Fruit fly (Drosophila melanogaster) whole organism, prepupa: ENCODE measurements around the gene CG18814.

Experiments
- Blimp-1 ChIP-seq: fragments of 200-800 bp; sonication (Bioruptor generic); optimal IDR thresholded peaks from 3 replicates; lab custom pipeline; 2017; ENCODE audit warnings: missing biosample characterization, missing genetic modification characterization, mild to moderate bottlenecking, moderate library complexity, missing genetic modification reagents
- CG10631 ChIP-seq: fragments of 200-800 bp; sonication (Bioruptor generic); optimal IDR thresholded peaks from 2 replicates; lab custom pipeline; 2016; ENCODE audit warnings: missing biosample characterization, missing genetic modification characterization
- CG11762 ChIP-seq: fragments of 200-800 bp; sonication (Bioruptor generic); optimal IDR thresholded peaks from 3 replicates; lab custom pipeline; 2016; ENCODE audit warnings: missing biosample characterization, missing genetic modification characterization; ENCODE audit not compliant: insufficient read depth
- CG11902 ChIP-seq: fragments of 200-800 bp; sonication (Bioruptor generic); optimal IDR thresholded peaks from 3 replicates; lab custom pipeline; 2016; ENCODE audit warnings: missing biosample characterization, missing genetic modification characterization
- CG15336 ChIP-seq: fragments of 200-800 bp; sonication (Bioruptor generic); IDR thresholded peaks from 2 replicates; pipeline ENCODE4 v1.3.6; 2022; ENCODE audit warnings: missing biosample characterization, missing genetic modification characterization
- CG1621 ChIP-seq: fragments of 200-800 bp; sonication (Bioruptor generic); optimal IDR thresholded peaks from 3 replicates; lab custom pipeline; 2018; ENCODE audit warnings: missing biosample characterization, mild to moderate bottlenecking, missing genetic modification characterization
- CG16779 ChIP-seq: fragments of 200-800 bp; sonication (Bioruptor generic); optimal IDR thresholded peaks from 3 replicates; lab custom pipeline; 2017; ENCODE audit warnings: missing biosample characterization, mild to moderate bottlenecking, missing genetic modification characterization
- CG31627 ChIP-seq: fragments of 200-800 bp; sonication (Bioruptor generic); optimal IDR thresholded peaks from 3 replicates; lab custom pipeline; 2016; ENCODE audit warnings: missing biosample characterization, missing genetic modification characterization
- CG34406 ChIP-seq: fragments of 200-800 bp; sonication (Bioruptor generic); optimal IDR thresholded peaks from 3 replicates; lab custom pipeline; 2016; ENCODE audit warnings: missing biosample characterization, missing genetic modification characterization
- CG3919 ChIP-seq: fragments of 200-800 bp; sonication (Bioruptor generic); optimal IDR thresholded peaks from 3 replicates; lab custom pipeline; 2016; ENCODE audit warnings: missing biosample characterization, missing genetic modification characterization
- CG4318 ChIP-seq: fragments of 200-800 bp; sonication (Bioruptor generic); optimal IDR thresholded peaks from 3 replicates; lab custom pipeline; 2017; ENCODE audit warnings: missing biosample characterization, mild to moderate bottlenecking, missing genetic modification characterization
- CG6163 ChIP-seq: fragments of 200-800 bp; sonication (Bioruptor generic); IDR thresholded peaks from 3 replicates; pipeline ENCODE4 v1.3.6; 2022; ENCODE audit warnings: missing biosample characterization, missing genetic modification characterization
- CG6792 ChIP-seq: fragments of 200-800 bp; sonication (Bioruptor generic); optimal IDR thresholded peaks from 3 replicates; lab custom pipeline; 2016; ENCODE audit warnings: missing biosample characterization, missing genetic modification characterization
- CG6808 ChIP-seq: fragments of 200-800 bp; sonication (Bioruptor generic); optimal IDR thresholded peaks from 3 replicates; lab custom pipeline; 2017; ENCODE audit warnings: missing biosample characterization, missing genetic modification characterization, mild to moderate bottlenecking, moderate library complexity, missing genetic modification reagents
- CG7368 ChIP-seq: fragments of 200-800 bp; sonication (Bioruptor generic); optimal IDR thresholded peaks from 3 replicates; lab custom pipeline; 2016; ENCODE audit warnings: missing biosample characterization, missing genetic modification characterization
- CG8319 ChIP-seq: fragments of 200-800 bp; sonication (Bioruptor generic); optimal IDR thresholded peaks from 3 replicates; lab custom pipeline; 2016; ENCODE audit warnings: missing biosample characterization, missing genetic modification characterization
- CG9139 ChIP-seq: fragments of 200-800 bp; sonication (Bioruptor generic); optimal IDR thresholded peaks from 3 replicates; lab custom pipeline; 2017; ENCODE audit warnings: missing biosample characterization, mild to moderate bottlenecking, missing genetic modification characterization
- Eip75B ChIP-seq: fragments of 200-800 bp; sonication (Bioruptor generic); optimal IDR thresholded peaks from 3 replicates; lab custom pipeline; 2016; ENCODE audit warnings: missing biosample characterization, missing genetic modification characterization
- Ets21C ChIP-seq: fragments of 200-800 bp; sonication (Bioruptor generic); optimal IDR thresholded peaks from 3 replicates; lab custom pipeline; 2016; ENCODE audit warnings: missing biosample characterization, missing genetic modification characterization
- Ets96B ChIP-seq: fragments of 200-800 bp; optimal IDR thresholded peaks from 2 replicates; lab custom pipeline; 2019; ENCODE audit warnings: missing biosample characterization, mild to moderate bottlenecking, missing genetic modification characterization, moderate library complexity
- Gug ChIP-seq: fragments of 200-800 bp; sonication (Bioruptor generic); IDR thresholded peaks from 2 replicates; pipeline ENCODE4 v1.3.6; 2022; ENCODE audit warnings: missing biosample characterization, missing genetic modification characterization
- Hr38 ChIP-seq: sonication (Bioruptor generic); optimal IDR thresholded peaks from 2 replicates; lab custom pipeline; 2016; ENCODE audit warnings: missing biosample characterization, missing genetic modification characterization
- Hr39 ChIP-seq: fragments of 200-800 bp; sonication (Bioruptor generic); optimal IDR thresholded peaks from 2 replicates; lab custom pipeline; 2016; ENCODE audit warnings: missing biosample characterization, missing genetic modification characterization
- Hr4 ChIP-seq: fragments of 200-800 bp; sonication (Bioruptor generic); optimal IDR thresholded peaks from 3 replicates; lab custom pipeline; 2016; ENCODE audit warnings: missing biosample characterization, missing genetic modification characterization
- Met ChIP-seq: fragments of 200-800 bp; sonication (Bioruptor generic); optimal IDR thresholded peaks from 3 replicates; lab custom pipeline; 2016; ENCODE audit warnings: missing biosample characterization, missing genetic modification characterization
- OdsH ChIP-seq: fragments of 200-800 bp; sonication (Bioruptor generic); optimal IDR thresholded peaks from 3 replicates; lab custom pipeline; 2016; ENCODE audit warnings: missing biosample characterization, missing genetic modification characterization
- Smox ChIP-seq: fragments of 200-800 bp; sonication (Bioruptor generic); optimal IDR thresholded peaks from 3 replicates; lab custom pipeline; 2016; ENCODE audit warnings: missing biosample characterization, missing genetic modification characterization
- Sox14 ChIP-seq: fragments of 200-800 bp; sonication (Bioruptor generic); optimal IDR thresholded peaks from 3 replicates; lab custom pipeline; 2016; ENCODE audit warnings: missing biosample characterization, missing genetic modification characterization
- Sox15 ChIP-seq: fragments of 200-800 bp; sonication (Bioruptor generic); optimal IDR thresholded peaks from 3 replicates; lab custom pipeline; 2016; ENCODE audit warnings: missing biosample characterization, missing genetic modification characterization
- achi ChIP-seq: fragments of 200-800 bp; sonication (Bioruptor generic); optimal IDR thresholded peaks from 3 replicates; lab custom pipeline; 2016; ENCODE audit warnings: missing biosample characterization, missing genetic modification characterization
- dsx ChIP-seq: fragments of 200-800 bp; optimal IDR thresholded peaks from 3 replicates; lab custom pipeline; 2019; ENCODE audit warnings: missing biosample characterization, mild to moderate bottlenecking, missing genetic modification characterization, moderate library complexity; ENCODE audit not compliant: poor library complexity, severe bottlenecking
- eg ChIP-seq: fragments of 200-800 bp; sonication (Bioruptor generic); IDR thresholded peaks from 3 replicates; pipeline ENCODE4 v1.3.6; 2022; ENCODE audit warnings: missing biosample characterization, missing genetic modification characterization
- pdm3 ChIP-seq: fragments of 200-800 bp; sonication (Bioruptor generic); optimal IDR thresholded peaks from 3 replicates; lab custom pipeline; 2016; ENCODE audit warnings: missing biosample characterization, missing genetic modification characterization
- ss ChIP-seq, 2 experiments: fragments of 200-800 bp; sonication (Bioruptor generic); optimal IDR thresholded peaks; 2 replicates in 1 of 2; 3 replicates in 1 of 2; lab custom pipeline; 2017 to 2018; ENCODE audit warnings: mild to moderate bottlenecking in 2 of 2, missing biosample characterization in 2 of 2, missing genetic modification characterization in 2 of 2, moderate library complexity in 1 of 2
- svp ChIP-seq: fragments of 200-800 bp; sonication (Bioruptor generic); peaks from one replicate; lab custom pipeline; 2016; ENCODE audit warnings: missing biosample characterization, missing genetic modification characterization

The CG18814 gene

dm6 chr3L:16364182-16364581 lies 5.4 kb upstream of the CG18814 start (continued):
- TF ChIP-seq Gug (GFP tag; lab: Robert Waterston, UW) (no peak), Blimp-1 (GFP tag; lab: Kevin White, UChicago) (peak; percentile 63), pdm3 (GFP tag; lab: Kevin White, UChicago) (peak; percentile 85), CG9139 (peak; percentile 81), CG6792 (GFP tag; lab: Kevin White, UChicago) (peak; percentile 86), Smox (peak; percentile 85), CG34406 (GFP tag; lab: Kevin White, UChicago) (peak; percentile 89), Ets96B (tag; lab: Kevin White, UChicago) (peak; percentile 90), dsx (peak; percentile 90), Ets21C (GFP tag; lab: Kevin White, UChicago) (peak; percentile 69), Eip75B (peak; percentile 93), CG31627 (GFP tag; lab: Kevin White, UChicago) (peak; percentile 78), Sox14 (GFP tag; lab: Kevin White, UChicago) (peak; percentile 87), OdsH (GFP tag; lab: Kevin White, UChicago) (peak; percentile 87), Hr4 (GFP tag; lab: Kevin White, UChicago) (peak; percentile 44), CG16779 (tag; lab: Kevin White, UChicago) (peak; percentile 82), ss (GFP tag; optimal IDR thresholded peaks at IDR 0.05; lab: Kevin White, UChicago) (peak; percentile 91 to 94), CG4318 (GFP tag; lab: Kevin White, UChicago) (peak; percentile 39), achi (peak; percentile 86), CG11902 (GFP tag; lab: Kevin White, UChicago) (peak; percentile 79), CG15336 (GFP tag; lab: Robert Waterston, UW) (peak; percentile 69), svp (peak; percentile 94), CG6808 (GFP tag; lab: Kevin White, UChicago) (peak; percentile 92), CG10631 (peak; percentile 87), CG8319 (GFP tag; lab: Kevin White, UChicago) (peak; percentile 83), Sox15 (GFP tag; lab: Kevin White, UChicago) (peak; percentile 65), Hr39 (GFP tag; lab: Kevin White, UChicago) (peak; percentile 75)

dm6 chr3L:16364599-16364998 lies 5.0 kb upstream of the CG18814 start, which contains the start of gene Cpr72Eb:
Cpr72Eb (plus strand) TSS chr3L:16364899.
- TF ChIP-seq CG6163, result no peak
- TF ChIP-seq CG6808 (GFP tag; lab: Kevin White, UChicago), result no peak
- TF ChIP-seq Sox14 (GFP tag; lab: Kevin White, UChicago), result no peak
- TF ChIP-seq CG9139, result no peak

DNA sequence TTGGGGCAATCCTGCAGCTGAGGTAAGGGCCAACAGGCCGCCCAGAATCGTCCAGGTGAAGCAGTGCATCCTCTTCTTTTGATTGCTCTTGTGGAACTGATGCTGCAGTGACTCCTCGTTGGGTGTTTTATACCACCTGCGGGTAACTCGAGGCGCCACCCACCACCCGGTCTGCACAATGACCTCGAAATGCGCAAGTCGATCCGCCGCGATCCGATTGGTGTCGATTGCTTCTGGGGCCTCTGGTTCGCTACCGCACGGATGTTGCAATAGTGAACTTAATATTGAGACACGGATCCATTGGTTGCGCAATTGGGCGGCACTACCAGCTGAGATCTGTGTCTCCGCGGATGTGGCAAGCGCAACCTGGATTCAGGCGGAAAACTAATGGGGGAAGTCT lies 2.4 kb upstream of the CG18814 start, which contains the start of gene Cpr72Ec:
TSS of gene Cpr72Ec (minus strand) at position 101 of the 400 bp plus-strand sequence.
- no peak for TF ChIP-seq Hr4 (GFP tag; lab: Kevin White, UChicago)
- no peak for TF ChIP-seq Met (GFP tag; lab: Kevin White, UChicago)
- TF ChIP-seq eg, result no peak
- no peak for TF ChIP-seq CG11902 (GFP tag; lab: Kevin White, UChicago)
- TF ChIP-seq Ets21C (GFP tag; lab: Kevin White, UChicago), result no peak
- no peak for TF ChIP-seq CG7368
- TF ChIP-seq CG1621 (tag; lab: Kevin White, UChicago), result no peak

DNA sequence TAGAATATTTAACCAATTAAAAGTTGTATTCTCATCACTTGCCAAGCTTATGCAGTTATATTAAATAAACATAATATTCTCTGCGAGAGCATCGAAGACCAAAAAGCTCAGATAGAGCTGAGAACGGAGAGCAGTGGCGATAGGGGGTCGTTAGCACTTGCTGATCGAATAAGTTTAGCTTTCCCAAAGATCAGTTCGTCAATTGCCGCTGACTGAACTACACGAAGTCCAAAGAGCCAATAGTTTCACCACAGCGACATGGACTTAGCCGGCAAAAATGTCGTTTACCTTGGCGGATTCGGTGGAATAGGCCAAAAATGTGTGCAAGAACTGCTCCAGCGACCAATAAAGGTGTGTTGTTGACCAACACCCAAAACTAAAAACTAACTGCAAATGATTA lies 1.4 kb upstream of the CG18814 start, which contains the start of gene CG4842:
TSS of gene CG4842 (plus strand) at position 191 of the 400 bp plus-strand sequence.
- no peak for TF ChIP-seq CG3919 (GFP tag; lab: Kevin White, UChicago)
- TF ChIP-seq dsx, result no peak
- TF ChIP-seq OdsH (GFP tag; lab: Kevin White, UChicago), result no peak
- no peak for TF ChIP-seq Hr38 (GFP tag; lab: Kevin White, UChicago)
- no peak for TF ChIP-seq CG31627 (GFP tag; lab: Kevin White, UChicago)
- no peak for TF ChIP-seq CG11762 (GFP tag; lab: Kevin White, UChicago)
- no peak for TF ChIP-seq CG10631
- TF ChIP-seq svp, result peak; percentile 70
- TF ChIP-seq CG7368, result no peak
